Fruit fly (Drosophila melanogaster) whole organism: Measurements from ENCODE around the gene Nph.

Experiments
- CG8478 ChIP-seq: fragments of >200 bp; optimal IDR thresholded peaks from 2 replicates; lab custom pipeline; 2018; ENCODE audit warnings: inconsistent platforms
- Dll ChIP-seq: fragments of >200 bp; optimal IDR thresholded peaks from 2 replicates; lab custom pipeline; 2017
- EcR ChIP-seq, 2 experiments: fragments of >200 bp; optimal IDR thresholded peaks; 2 replicates each; lab custom pipeline; 2017; ENCODE audit warnings: missing biosample characterization in 2 of 2, missing genetic modification characterization in 2 of 2, missing genetic modification reagents in 2 of 2
- pan ChIP-seq: fragments of >200 bp; optimal IDR thresholded peaks from 2 replicates; lab custom pipeline; 2017
- psq ChIP-seq: fragments of >200 bp; optimal IDR thresholded peaks from 2 replicates; lab custom pipeline; 2017
- usp ChIP-seq: fragments of >200 bp; optimal IDR thresholded peaks from 2 replicates; lab custom pipeline; 2017; ENCODE audit warnings: missing biosample characterization, missing genetic modification characterization, mixed read lengths

The Nph gene

dm6 chr3R:30004648-30005047 lies at the start of gene Nph, which contains the start of gene Nlp:
Nph (minus strand) TSS chr3R:30004861.
Nlp (plus strand) TSS chr3R:30004785.
- TF ChIP-seq EcR (GFP tag; optimal IDR thresholded peaks at IDR 0.05; lab: Kevin White, UChicago) (no peak), pan (lab: Kevin White, UChicago) (no peak), psq (lab: Kevin White, UChicago) (no peak), Dll (lab: Kevin White, UChicago) (no peak), CG8478 (lab: Kevin White, UChicago) (no peak), usp (GFP tag; lab: Kevin White, UChicago) (no peak)

dm6 chr3R:30052455-30053046 lies 47.9 kb upstream of the Nph start, which contains the start of gene Jasper:
Jasper (plus strand) TSS chr3R:30052514.
- TF ChIP-seq psq (lab: Kevin White, UChicago): no peak
- no peak for TF ChIP-seq pan (lab: Kevin White, UChicago)
- no peak for TF ChIP-seq CG8478 (lab: Kevin White, UChicago)
- TF ChIP-seq usp (GFP tag; lab: Kevin White, UChicago): no peak
- no peak for TF ChIP-seq Dll (lab: Kevin White, UChicago)
- TF ChIP-seq EcR (GFP tag; optimal IDR thresholded peaks at IDR 0.05; lab: Kevin White, UChicago): no peak

dm6 chr3R:30051933-30052332 lies 47.3 kb upstream of the Nph start, which contains the start of gene CG15528:
CG15528 (minus strand) TSS chr3R:30052112.
- TF ChIP-seq CG8478 (lab: Kevin White, UChicago) (no peak), usp (GFP tag; lab: Kevin White, UChicago) (no peak)

dm6 chr3R:30050448-30050847 lies 45.8 kb upstream of the Nph start:
- TF ChIP-seq usp (GFP tag; lab: Kevin White, UChicago) (no peak), pan (lab: Kevin White, UChicago) (no peak), EcR (GFP tag; optimal IDR thresholded peaks at IDR 0.05; lab: Kevin White, UChicago) (no peak), psq (lab: Kevin White, UChicago) (no peak), Dll (lab: Kevin White, UChicago) (no peak), CG8478 (lab: Kevin White, UChicago) (no peak)

dm6 chr3R:30046029-30047001 lies 41.7 kb upstream of the Nph start, which contains the start of the genes RpL32 and CG7943:
RpL32 (minus strand) TSS chr3R:30046161.
CG7943 (plus strand) TSS chr3R:30046470.
- TF ChIP-seq pan (lab: Kevin White, UChicago) (no peak), CG8478 (lab: Kevin White, UChicago) (no peak), psq (lab: Kevin White, UChicago) (no peak), EcR (GFP tag; optimal IDR thresholded peaks at IDR 0.05; lab: Kevin White, UChicago) (no peak), Dll (lab: Kevin White, UChicago) (no peak), usp (GFP tag; lab: Kevin White, UChicago) (no peak)

- TF ChIP-seq psq (lab: Kevin White, UChicago) (no peak), pan (lab: Kevin White, UChicago) (no peak), EcR (GFP tag; optimal IDR thresholded peaks at IDR 0.05; lab: Kevin White, UChicago) (no peak)
Observed at dm6 chr3R:30043139-30043744, 38.6 kb upstream of the Nph start, which contains the start of gene Sry-delta. Sry-delta (plus strand) TSS chr3R:30043341.

- no peak for TF ChIP-seq CG8478 (lab: Kevin White, UChicago)
- TF ChIP-seq psq (lab: Kevin White, UChicago): no peak
- no peak for TF ChIP-seq pan (lab: Kevin White, UChicago)
- no peak for TF ChIP-seq Dll (lab: Kevin White, UChicago)
- TF ChIP-seq usp (GFP tag; lab: Kevin White, UChicago): no peak
- TF ChIP-seq EcR (GFP tag; optimal IDR thresholded peaks at IDR 0.05; lab: Kevin White, UChicago): no peak
Observed at dm6 chr3R:30040879-30041278, 36.2 kb upstream of the Nph start.

dm6 chr3R:30039494-30039893 lies 34.8 kb upstream of the Nph start, which contains the start of the genes janA, Sry-alpha and Sry-beta:
janA (minus strand) TSS chr3R:30039533.
Sry-alpha (plus strand) TSS chr3R:30039719.
Sry-beta (plus strand) TSS chr3R:30039719.
- TF ChIP-seq pan (lab: Kevin White, UChicago) (no peak), EcR (GFP tag; optimal IDR thresholded peaks at IDR 0.05; lab: Kevin White, UChicago) (no peak), Dll (lab: Kevin White, UChicago) (no peak), psq (lab: Kevin White, UChicago) (no peak), CG8478 (lab: Kevin White, UChicago) (no peak), usp (GFP tag; lab: Kevin White, UChicago) (no peak)

dm6 chr3R:30038628-30039027 lies 34.0 kb upstream of the Nph start, which contains the start of gene janB:
janB (minus strand) TSS chr3R:30038728.
- TF ChIP-seq Dll (lab: Kevin White, UChicago): no peak
- no peak for TF ChIP-seq CG8478 (lab: Kevin White, UChicago)
- TF ChIP-seq pan (lab: Kevin White, UChicago): no peak
- TF ChIP-seq psq (lab: Kevin White, UChicago): no peak
- no peak for TF ChIP-seq EcR (GFP tag; optimal IDR thresholded peaks at IDR 0.05; lab: Kevin White, UChicago)
- no peak for TF ChIP-seq usp (GFP tag; lab: Kevin White, UChicago)

dm6 chr3R:30037630-30038029 lies 33.0 kb upstream of the Nph start, which contains the start of gene ocn:
ocn (minus strand) TSS chr3R:30037730.
- TF ChIP-seq pan (lab: Kevin White, UChicago): no peak
- TF ChIP-seq EcR (GFP tag; optimal IDR thresholded peaks at IDR 0.05; lab: Kevin White, UChicago): no peak
- no peak for TF ChIP-seq CG8478 (lab: Kevin White, UChicago)
- TF ChIP-seq usp (GFP tag; lab: Kevin White, UChicago): no peak
- no peak for TF ChIP-seq psq (lab: Kevin White, UChicago)
- TF ChIP-seq Dll (lab: Kevin White, UChicago): no peak
